Worm (Caenorhabditis elegans) whole organism, L4 larva: ENCODE data around the gene srg-62.

Experiments used
- F10B5.3 ChIP-seq: sonication (generic microtip); optimal IDR thresholded peaks from 2 replicates; lab custom pipeline; 2016; ENCODE audit warnings: mild to moderate bottlenecking, missing genetic modification characterization, missing compliant biosample characterization
- F26F4.8 ChIP-seq: fragments of 200-800 bp; sonication (Bioruptor generic); conservative IDR thresholded peaks from 2 replicates; pipeline ENCODE4 v1.3.6; 2022; ENCODE audit warnings: missing genetic modification characterization, missing compliant biosample characterization
- F44E2.7 ChIP-seq: fragments of 200-800 bp; sonication (Bioruptor generic); IDR thresholded peaks from 2 replicates; pipeline ENCODE4 v2.1.2; 2022; ENCODE audit warnings: missing genetic modification characterization, missing compliant biosample characterization
- F49E8.2 ChIP-seq: sonication (generic microtip); optimal IDR thresholded peaks from 2 replicates; lab custom pipeline; 2016; ENCODE audit warnings: missing compliant biosample characterization, mild to moderate bottlenecking, missing genetic modification characterization, borderline replicate concordance
- Y75B8A.6 ChIP-seq: fragments of 200-800 bp; sonication (Bioruptor generic); IDR thresholded peaks from 2 replicates; pipeline ENCODE4 v1.3.6; 2022; ENCODE audit warnings: missing genetic modification reagents, missing genetic modification characterization, missing compliant biosample characterization
- aha-1 ChIP-seq: fragments of 150-350 bp; peaks from one replicate; lab custom pipeline; 2014; ENCODE audit warnings: missing biosample characterization, missing genetic modification characterization
- ama-1 ChIP-seq: fragments of 150-350 bp; optimal IDR thresholded peaks from 2 replicates; lab custom pipeline; 2014; ENCODE audit warnings: inconsistent platforms, mixed read lengths
- ceh-20 ChIP-seq: fragments of 200-800 bp; sonication (Bioruptor generic); IDR thresholded peaks from 2 replicates; pipeline ENCODE4 v1.3.6; 2022; ENCODE audit warnings: missing genetic modification reagents, missing genetic modification characterization, missing compliant biosample characterization
- ceh-62 ChIP-seq: sonication (generic microtip); optimal IDR thresholded peaks from 2 replicates; lab custom pipeline; 2017; ENCODE audit warnings: missing biosample characterization, missing genetic modification characterization
- cey-2 ChIP-seq: sonication (generic microtip); optimal IDR thresholded peaks from 3 replicates; lab custom pipeline; 2017; ENCODE audit warnings: missing genetic modification characterization, mild to moderate bottlenecking, missing compliant biosample characterization, antibody characterized with exemption, borderline replicate concordance; ENCODE audit not compliant: insufficient read depth
- ctbp-1 ChIP-seq: fragments of 200-800 bp; sonication (Bioruptor generic); IDR thresholded peaks from 2 replicates; pipeline ENCODE4 v1.3.6; 2022; ENCODE audit warnings: missing genetic modification reagents, missing genetic modification characterization, missing compliant biosample characterization
- duxl-1 ChIP-seq: sonication (generic microtip); optimal IDR thresholded peaks from 2 replicates; lab custom pipeline; 2016; ENCODE audit warnings: mild to moderate bottlenecking, missing genetic modification characterization, moderate library complexity, missing compliant biosample characterization; ENCODE audit not compliant: poor library complexity
- egl-43 ChIP-seq: fragments of 200-800 bp; sonication (Bioruptor generic); IDR thresholded peaks from 2 replicates; pipeline ENCODE4 v1.3.6; 2022; ENCODE audit warnings: missing genetic modification reagents, missing genetic modification characterization, missing compliant biosample characterization
- fkh-10 ChIP-seq: fragments of 150-350 bp; optimal IDR thresholded peaks from 2 replicates; lab custom pipeline; 2014; ENCODE audit warnings: missing biosample characterization, missing genetic modification reagents, missing genetic modification characterization
- hlh-30 ChIP-seq: sonication (generic microtip); optimal IDR thresholded peaks from 2 replicates; lab custom pipeline; 2017; ENCODE audit warnings: antibody characterized with exemption, mild to moderate bottlenecking, missing genetic modification characterization, missing compliant biosample characterization; ENCODE audit not compliant: insufficient read depth
- hmg-1.1 ChIP-seq: fragments of 200-800 bp; sonication (Bioruptor generic); IDR thresholded peaks from 2 replicates; pipeline ENCODE4 v1.3.6; 2022; ENCODE audit warnings: missing genetic modification reagents, missing genetic modification characterization, missing compliant biosample characterization
- jun-1 ChIP-seq: fragments of 150-350 bp; optimal IDR thresholded peaks from 2 replicates; lab custom pipeline; 2014; ENCODE audit warnings: missing biosample characterization, missing genetic modification reagents, missing genetic modification characterization
- lin-15B ChIP-seq: fragments of 150-350 bp; sonication (generic microtip); optimal IDR thresholded peaks from 3 replicates; lab custom pipeline; 2014; ENCODE audit warnings: missing biosample characterization, missing genetic modification characterization
- mep-1 ChIP-seq: fragments of 150-350 bp; sonication (generic microtip); optimal IDR thresholded peaks from 3 replicates; lab custom pipeline; 2014; ENCODE audit warnings: missing biosample characterization, missing genetic modification characterization
- mes-2 ChIP-seq: sonication (generic microtip); optimal IDR thresholded peaks from 2 replicates; lab custom pipeline; 2016; ENCODE audit warnings: missing genotype, mild to moderate bottlenecking, missing genetic modification characterization, missing compliant biosample characterization; ENCODE audit not compliant: poor library complexity, severe bottlenecking
- mxl-2 ChIP-seq: fragments of 200-800 bp; sonication (Bioruptor generic); conservative IDR thresholded peaks from 2 replicates; pipeline ENCODE4 v1.3.6; 2022; ENCODE audit warnings: missing genetic modification reagents, missing genetic modification characterization, missing compliant biosample characterization
- nhr-102 ChIP-seq: sonication (generic microtip); optimal IDR thresholded peaks from 2 replicates; lab custom pipeline; 2016; ENCODE audit warnings: mild to moderate bottlenecking, missing genetic modification characterization, moderate library complexity, missing compliant biosample characterization
- nhr-11 ChIP-seq: fragments of 150-350 bp; optimal IDR thresholded peaks from 2 replicates; lab custom pipeline; 2014; ENCODE audit warnings: missing biosample characterization, missing genetic modification characterization
- nhr-28 ChIP-seq: fragments of 150-350 bp; optimal IDR thresholded peaks from 2 replicates; lab custom pipeline; 2014; ENCODE audit warnings: missing biosample characterization, missing genetic modification characterization
- nhr-6 ChIP-seq: fragments of 150-350 bp; optimal IDR thresholded peaks from 2 replicates; lab custom pipeline; 2014; ENCODE audit warnings: missing biosample characterization, missing genetic modification characterization
- php-3 ChIP-seq: fragments of 200-800 bp; sonication (Bioruptor generic); IDR thresholded peaks from 2 replicates; pipeline ENCODE4 v1.3.6; 2022; ENCODE audit warnings: missing genetic modification reagents, missing genetic modification characterization, missing compliant biosample characterization
- pqm-1 ChIP-seq: sonication (generic microtip); optimal IDR thresholded peaks from 2 replicates; lab custom pipeline; 2017; ENCODE audit warnings: missing biosample characterization, missing genetic modification characterization
- saeg-2 ChIP-seq: fragments of 200-800 bp; sonication (Bioruptor generic); IDR thresholded peaks from 2 replicates; pipeline ENCODE4 v1.3.6; 2022; ENCODE audit warnings: missing genetic modification reagents, missing genetic modification characterization, missing compliant biosample characterization
- set-16 ChIP-seq: fragments of 200-800 bp; sonication (Bioruptor generic); IDR thresholded peaks from 2 replicates; pipeline ENCODE4 v1.3.6; 2022; ENCODE audit warnings: missing genetic modification reagents, missing genetic modification characterization, missing compliant biosample characterization
- snpc-4 ChIP-seq: fragments of 150-350 bp; optimal IDR thresholded peaks from 2 replicates; lab custom pipeline; 2014; ENCODE audit warnings: missing biosample characterization, missing genetic modification characterization
- spr-1 ChIP-seq: sonication (generic microtip); optimal IDR thresholded peaks from 2 replicates; lab custom pipeline; 2016; ENCODE audit warnings: mild to moderate bottlenecking, missing genetic modification characterization, missing compliant biosample characterization
- tra-1 ChIP-seq: fragments of 200-800 bp; sonication (Bioruptor generic); IDR thresholded peaks from 2 replicates; pipeline ENCODE4 v1.3.6; 2022; ENCODE audit warnings: missing genetic modification reagents, missing genetic modification characterization, missing compliant biosample characterization
- zag-1 ChIP-seq: fragments of 150-350 bp; optimal IDR thresholded peaks from 2 replicates; lab custom pipeline; 2014; ENCODE audit warnings: missing biosample characterization, missing genetic modification characterization
- zip-2 ChIP-seq: fragments of 150-350 bp; optimal IDR thresholded peaks from 2 replicates; lab custom pipeline; 2014; ENCODE audit warnings: missing biosample characterization, missing genetic modification characterization

srg-62 gene

DNA sequence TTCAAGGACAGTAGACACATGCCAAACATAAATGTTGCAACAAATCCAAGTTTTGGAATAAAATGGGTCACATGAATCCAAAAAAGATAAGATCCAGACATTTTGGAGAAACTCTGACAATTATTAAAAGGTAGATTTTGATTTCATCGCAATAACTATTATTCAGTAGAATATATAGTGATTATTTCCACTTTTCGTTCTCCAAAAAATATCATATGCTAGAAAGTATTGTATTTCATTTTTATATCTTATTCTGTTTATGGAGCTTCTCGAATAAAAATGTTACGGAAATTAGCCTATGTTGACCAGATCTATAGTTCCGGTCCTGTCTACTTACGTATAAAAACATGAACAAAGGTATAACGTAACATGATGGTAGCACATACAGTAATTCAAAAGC lies 15.1 kb downstream of the srg-62 start, which contains the start of gene str-13:
Gene str-13 (minus strand): TSS at position 101 of the 400 bp plus-strand sequence.
- TF ChIP-seq hmg-1.1 (GFP tag; lab: Robert Waterston, UW) = no peak

DNA sequence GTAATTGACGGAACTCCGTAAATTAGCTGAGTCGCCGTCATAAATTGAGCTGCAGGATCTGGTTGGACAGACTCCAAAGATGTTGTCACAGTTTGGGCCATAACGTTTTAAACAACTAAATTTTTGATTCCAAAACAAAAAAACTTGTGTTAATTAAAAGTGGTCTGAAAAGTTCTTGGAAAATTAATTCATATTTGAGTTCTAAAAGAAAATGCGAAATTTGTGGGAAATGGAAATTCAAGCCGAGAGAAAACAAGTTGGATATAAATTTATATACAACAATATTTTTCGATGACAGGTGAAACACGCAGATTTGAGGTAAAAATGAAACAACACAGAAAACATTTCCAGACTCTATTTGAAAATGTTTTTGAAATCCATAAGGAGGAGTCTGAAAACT lies 17.0 kb downstream of the srg-62 start, which contains the start of gene srg-59:
Gene srg-59 (minus strand): TSS at position 101 of the 400 bp plus-strand sequence.
- no peak for TF ChIP-seq Y75B8A.6 (GFP tag; lab: Robert Waterston, UW)
- peak; percentile 81 for TF ChIP-seq aha-1

DNA sequence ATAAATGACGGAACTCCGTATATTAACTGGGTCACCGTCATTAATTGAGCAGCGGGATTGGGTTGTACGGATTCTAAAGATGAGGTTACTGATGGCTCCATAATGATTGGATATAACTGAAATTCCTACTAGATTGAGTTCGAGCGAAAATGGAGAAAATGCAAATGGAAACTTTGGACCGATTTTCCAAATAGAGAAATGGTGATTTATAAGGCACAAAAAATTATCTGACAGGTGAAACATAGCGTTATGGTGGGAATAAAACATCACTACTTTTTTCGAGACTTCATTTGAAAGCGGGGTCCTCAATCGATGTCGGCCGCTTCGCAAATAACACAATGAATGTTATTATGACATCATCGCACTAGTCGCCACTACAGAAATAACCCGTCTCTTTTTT lies 19.6 kb downstream of the srg-62 start, which contains the start of gene srg-60:
Gene srg-60 (minus strand): TSS at position 101 of the 400 bp plus-strand sequence.
- no peak for TF ChIP-seq nhr-28 (tag; lab: Kevin White, UChicago)
- TF ChIP-seq aha-1 = peak; percentile 42

DNA sequence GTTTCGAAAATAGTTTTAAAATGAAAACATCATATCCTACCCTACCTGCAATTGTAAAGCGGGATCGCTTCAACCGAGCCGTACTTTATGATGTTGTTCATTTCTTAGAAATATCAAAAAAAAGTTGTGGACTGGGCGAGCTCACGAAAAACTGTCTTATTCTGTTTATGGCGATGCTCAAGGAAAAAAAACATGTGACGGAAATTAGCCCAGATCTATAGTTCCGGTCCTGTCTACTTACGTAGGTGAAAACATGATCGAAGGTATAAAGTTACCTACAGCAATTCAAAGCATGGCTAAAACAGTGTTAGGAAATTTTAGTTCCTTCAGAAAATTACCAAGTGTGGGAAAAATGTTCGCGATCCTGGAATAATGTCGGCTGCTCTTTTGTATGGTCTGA lies 21.4 kb downstream of the srg-62 start, which contains the start of gene srt-27:
Gene srt-27 (minus strand): TSS at position 101 of the 400 bp plus-strand sequence.
- TF ChIP-seq nhr-6 (no peak), spr-1 (no peak), saeg-2 (GFP tag; lab: Robert Waterston, UW) (no peak), tra-1 (GFP tag; lab: Robert Waterston, UW) (no peak), php-3 (GFP tag; lab: Robert Waterston, UW) (no peak), nhr-11 (no peak)

DNA sequence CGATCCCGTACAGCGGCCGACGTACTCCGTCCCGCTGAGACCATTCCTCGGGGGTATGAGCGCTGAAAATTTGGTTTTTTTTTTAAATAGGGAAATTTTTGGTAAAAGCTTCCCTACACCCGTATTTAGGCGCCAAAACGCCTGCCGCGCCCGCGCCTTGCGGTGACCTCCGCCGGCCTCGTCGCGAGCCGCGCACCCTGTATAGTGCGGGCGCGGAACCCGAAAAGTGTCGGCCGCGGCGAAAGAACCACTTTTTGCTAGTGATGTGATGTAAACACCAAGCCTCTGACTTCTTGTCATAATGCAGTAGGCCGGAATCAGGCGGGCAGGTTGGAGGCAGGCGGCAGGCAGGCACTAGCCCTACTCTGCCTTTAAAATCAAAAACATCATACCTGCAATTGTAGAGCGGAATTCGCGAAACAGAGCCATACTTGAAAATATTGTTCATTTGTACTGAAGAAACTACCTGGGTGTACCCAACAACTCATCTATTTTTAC lies 23.5 kb downstream of the srg-62 start, which contains the start of gene srt-29:
Gene srt-29 (minus strand): TSS at position 448 of the 498 bp plus-strand sequence.
- TF ChIP-seq hlh-30 (tag; lab: Kevin White, UChicago) (no peak), cey-2 (no peak), ceh-62 (tag; lab: Kevin White, UChicago) (no peak), nhr-102 (tag; lab: Kevin White, UChicago) (no peak), egl-43 (GFP tag; lab: Robert Waterston, UW) (peak; percentile 55; the same call in 1 of the 2 replicates), ctbp-1 (GFP tag; lab: Robert Waterston, UW) (no peak), duxl-1 (tag; lab: Kevin White, UChicago) (no peak), zag-1 (tag; lab: Kevin White, UChicago) (no peak), set-16 (GFP tag; lab: Robert Waterston, UW) (peak; percentile 93), nhr-6 (no peak), zip-2 (no peak), mxl-2 (GFP tag; lab: Robert Waterston, UW) (0 out of 2 replicates have a peak, but pooled peaks have one; percentile 15), tra-1 (GFP tag; lab: Robert Waterston, UW) (no peak), F44E2.7 (no peak), F10B5.3 (tag; lab: Kevin White, UChicago) (no peak), ceh-20 (no peak)

DNA sequence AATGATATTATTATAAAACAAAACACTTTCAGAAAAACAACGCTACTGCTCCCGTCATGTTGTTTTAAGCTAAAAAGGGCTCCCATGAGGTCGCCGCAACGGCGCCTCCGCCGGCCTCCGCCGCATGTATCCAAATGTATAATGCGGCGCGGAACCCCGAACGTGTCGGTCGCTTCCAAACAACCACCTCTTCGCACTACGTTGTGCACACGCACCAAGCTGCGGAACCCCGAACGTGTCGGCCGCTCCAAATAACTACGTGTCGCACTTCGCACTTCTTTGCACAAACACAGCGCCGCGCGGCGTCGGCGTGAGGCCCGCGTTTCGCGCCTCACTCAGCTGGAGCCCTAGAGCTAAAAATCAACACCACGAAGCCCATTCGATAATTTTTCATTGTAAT lies 25.3 kb downstream of the srg-62 start:
- TF ChIP-seq snpc-4 (no peak), set-16 (GFP tag; lab: Robert Waterston, UW) (peak; percentile 80)
- TF ChIP-seq, all 104 proteins: peak for 1

DNA sequence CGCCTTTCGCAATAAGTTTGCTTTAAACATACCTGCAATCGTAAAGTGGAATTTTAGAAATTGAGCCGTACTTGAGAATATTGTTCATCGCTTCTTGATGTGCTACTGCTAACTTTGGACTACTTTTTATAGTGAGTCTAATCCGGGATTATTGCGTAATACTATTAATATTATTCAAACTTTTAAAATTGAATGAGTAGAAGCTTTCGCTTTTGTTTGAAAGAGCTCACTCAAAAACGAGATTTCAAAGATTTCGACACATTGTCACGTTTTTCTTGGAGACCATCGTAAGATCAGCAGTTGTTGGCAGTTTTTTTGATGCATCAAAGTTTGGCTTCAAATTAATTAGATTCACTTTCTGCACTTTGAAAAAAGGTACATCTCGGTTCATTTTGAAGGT lies 28.7 kb downstream of the srg-62 start, which contains the start of gene srt-28:
Gene srt-28 (minus strand): TSS at position 101 of the 400 bp plus-strand sequence.
- no peak for TF ChIP-seq pqm-1 (tag; lab: Kevin White, UChicago)
- TF ChIP-seq F26F4.8 (GFP tag; lab: Robert Waterston, UW) = no peak
- TF ChIP-seq fkh-10 = no peak
- no peak for TF ChIP-seq mep-1 (tag; lab: Kevin White, UChicago)
- TF ChIP-seq ama-1 (lab: Kevin White, UChicago) = no peak
- TF ChIP-seq mes-2 (tag; lab: Kevin White, UChicago) = no peak
- no peak for TF ChIP-seq F49E8.2 (tag; lab: Kevin White, UChicago)
- no peak for TF ChIP-seq jun-1 (tag; lab: Kevin White, UChicago)
- no peak for TF ChIP-seq lin-15B
- TF ChIP-seq, all 104 proteins: peak for 0
